Fruit fly (Drosophila melanogaster) whole organism, adult: Measurements from ENCODE around the gene CG32365.
A peak's percentile ranks its signal among the peaks of the same experiment; 100 is the strongest.

ENCODE experiments used
- CG11617 ChIP-seq: fragments of 200-800 bp; sonication (Bioruptor generic); optimal IDR thresholded peaks from 2 replicates; lab custom pipeline; 2017; ENCODE audit warnings: mild to moderate bottlenecking, missing biosample characterization, missing genetic modification reagents, missing genetic modification characterization
- CG12768 ChIP-seq: fragments of 200-800 bp; sonication (Bioruptor generic); optimal IDR thresholded peaks from 2 replicates; lab custom pipeline; 2017; ENCODE audit warnings: missing biosample characterization, missing genetic modification characterization, mild to moderate bottlenecking, moderate library complexity, missing genetic modification reagents
- CG14711 ChIP-seq: fragments of 200-800 bp; sonication (Bioruptor generic); optimal IDR thresholded peaks from 2 replicates; lab custom pipeline; 2018; ENCODE audit warnings: missing biosample characterization, mild to moderate bottlenecking, missing genetic modification characterization, moderate library complexity
- CG1620 ChIP-seq: fragments of 200-800 bp; sonication (Bioruptor generic); optimal IDR thresholded peaks from 2 replicates; lab custom pipeline; 2016; ENCODE audit warnings: missing biosample characterization, missing genetic modification characterization
- CG33017 ChIP-seq: fragments of 200-800 bp; sonication (Bioruptor generic); optimal IDR thresholded peaks from 2 replicates; lab custom pipeline; 2018; ENCODE audit warnings: missing biosample characterization, mild to moderate bottlenecking, missing genetic modification characterization, moderate library complexity
- CG5204 ChIP-seq: fragments of 200-800 bp; sonication (Bioruptor generic); optimal IDR thresholded peaks from 2 replicates; lab custom pipeline; 2016; ENCODE audit warnings: missing biosample characterization, missing genetic modification characterization
- CG7045 ChIP-seq: fragments of 200-800 bp; sonication (Bioruptor generic); optimal IDR thresholded peaks from 2 replicates; lab custom pipeline; 2017; ENCODE audit warnings: missing biosample characterization, mild to moderate bottlenecking, missing genetic modification characterization
- CG7101 ChIP-seq: fragments of 200-800 bp; sonication (Bioruptor generic); optimal IDR thresholded peaks from 2 replicates; lab custom pipeline; 2018; ENCODE audit warnings: missing biosample characterization, mild to moderate bottlenecking, missing genetic modification characterization, moderate library complexity
- Clk ChIP-seq: fragments of 200-800 bp; sonication (Bioruptor generic); optimal IDR thresholded peaks from 2 replicates; lab custom pipeline; 2017; ENCODE audit warnings: missing biosample characterization, missing genetic modification characterization
- Crg-1 ChIP-seq: fragments of 200-800 bp; sonication (Bioruptor generic); optimal IDR thresholded peaks from 2 replicates; lab custom pipeline; 2016; ENCODE audit warnings: missing biosample characterization, missing genetic modification characterization
- Hr96 ChIP-seq: fragments of 200-800 bp; sonication (Bioruptor generic); optimal IDR thresholded peaks from 2 replicates; lab custom pipeline; 2016; ENCODE audit warnings: missing biosample characterization, missing genetic modification characterization
- Mnt ChIP-seq: fragments of 200-800 bp; sonication (Bioruptor generic); optimal IDR thresholded peaks from 2 replicates; lab custom pipeline; 2016; ENCODE audit warnings: missing biosample characterization, mild to moderate bottlenecking, missing genetic modification characterization
- bab1 ChIP-seq: fragments of 200-800 bp; sonication (Bioruptor generic); optimal IDR thresholded peaks from 3 replicates; lab custom pipeline; 2019; ENCODE audit warnings: missing biosample characterization, mild to moderate bottlenecking, missing genetic modification characterization, moderate library complexity
- cic ChIP-seq: fragments of 200-800 bp; sonication (Bioruptor generic); optimal IDR thresholded peaks from 2 replicates; lab custom pipeline; 2017; ENCODE audit warnings: missing biosample characterization, mild to moderate bottlenecking, missing genetic modification characterization, moderate library complexity
- cnc ChIP-seq, 2 experiments: fragments of >200 bp; optimal IDR thresholded peaks; 2 replicates each; lab custom pipeline; 2017
- kay ChIP-seq: fragments of 200-800 bp; sonication (Bioruptor generic); peaks from one replicate; lab custom pipeline; 2016; ENCODE audit warnings: missing biosample characterization, missing genetic modification characterization, borderline replicate concordance
- ovo ChIP-seq: fragments of 200-800 bp; sonication (Bioruptor generic); optimal IDR thresholded peaks from 2 replicates; lab custom pipeline; 2016; ENCODE audit warnings: missing biosample characterization, missing genetic modification characterization
- pad ChIP-seq: fragments of 200-800 bp; sonication (Bioruptor generic); optimal IDR thresholded peaks from 3 replicates; lab custom pipeline; 2017; ENCODE audit warnings: missing biosample characterization, missing genetic modification characterization, mild to moderate bottlenecking, moderate library complexity, missing genetic modification reagents
- tj ChIP-seq: fragments of 200-800 bp; sonication (Bioruptor generic); optimal IDR thresholded peaks from 3 replicates; lab custom pipeline; 2017; ENCODE audit warnings: missing biosample characterization, mild to moderate bottlenecking, missing genetic modification characterization, moderate library complexity
- toe ChIP-seq: fragments of 200-800 bp; sonication (Bioruptor generic); optimal IDR thresholded peaks from 2 replicates; lab custom pipeline; 2016; ENCODE audit warnings: missing biosample characterization, missing genetic modification characterization

CG32365 gene

dm6 chr3L:7876367-7876703 lies 7.5 kb downstream of the CG32365 start:
- no peak for TF ChIP-seq Crg-1 (GFP tag; lab: Kevin White, UChicago)
- no peak for TF ChIP-seq cnc (optimal IDR thresholded peaks at IDR 0.05; lab: Kevin White, UChicago)
- no peak for TF ChIP-seq pad (GFP tag; lab: Kevin White, UChicago)
- TF ChIP-seq CG7045, result no peak
- no peak for TF ChIP-seq Clk (GFP tag; lab: Kevin White, UChicago)
- no peak for TF ChIP-seq ovo
- TF ChIP-seq bab1 (GFP tag; lab: Kevin White, UChicago), result no peak

- no peak for TF ChIP-seq CG7045
- no peak for TF ChIP-seq CG33017 (tag; lab: Kevin White, UChicago)
- no peak for TF ChIP-seq cnc (optimal IDR thresholded peaks at IDR 0.05; lab: Kevin White, UChicago)
- no peak for TF ChIP-seq CG11617
- TF ChIP-seq CG12768 (GFP tag; lab: Kevin White, UChicago), result no peak
- TF ChIP-seq Hr96 (GFP tag; lab: Kevin White, UChicago), result no peak
- no peak for TF ChIP-seq pad (GFP tag; lab: Kevin White, UChicago)
- no peak for TF ChIP-seq Crg-1 (GFP tag; lab: Kevin White, UChicago)
- TF ChIP-seq tj (GFP tag; lab: Kevin White, UChicago), result no peak
- TF ChIP-seq bab1 (GFP tag; lab: Kevin White, UChicago), result no peak
- TF ChIP-seq CG7101 (tag; lab: Kevin White, UChicago), result no peak
- no peak for TF ChIP-seq cic (GFP tag; lab: Kevin White, UChicago)
- TF ChIP-seq CG5204 (GFP tag; lab: Kevin White, UChicago), result no peak
- no peak for TF ChIP-seq Mnt
These were observed 8.6 kb downstream of the CG32365 start for dm6 chr3L:7877466-7877865.

dm6 chr3L:7879616-7880015 lies 10.8 kb downstream of the CG32365 start:
- TF ChIP-seq toe (GFP tag; lab: Kevin White, UChicago), result no peak
- no peak for TF ChIP-seq CG5204 (GFP tag; lab: Kevin White, UChicago)
- TF ChIP-seq tj (GFP tag; lab: Kevin White, UChicago), result peak; percentile 72

dm6 chr3L:7881127-7881526 lies 12.3 kb downstream of the CG32365 start:
- no peak for TF ChIP-seq Hr96 (GFP tag; lab: Kevin White, UChicago)
- TF ChIP-seq Clk (GFP tag; lab: Kevin White, UChicago), result no peak
- TF ChIP-seq toe (GFP tag; lab: Kevin White, UChicago), result no peak
- no peak for TF ChIP-seq ovo
- no peak for TF ChIP-seq CG7101 (tag; lab: Kevin White, UChicago)
- no peak for TF ChIP-seq pad (GFP tag; lab: Kevin White, UChicago)
- TF ChIP-seq tj (GFP tag; lab: Kevin White, UChicago), result no peak
- no peak for TF ChIP-seq CG5204 (GFP tag; lab: Kevin White, UChicago)
- TF ChIP-seq kay (GFP tag; lab: Kevin White, UChicago), result no peak
- TF ChIP-seq cnc (optimal IDR thresholded peaks at IDR 0.05; lab: Kevin White, UChicago), result no peak

- TF ChIP-seq CG5204 (GFP tag; lab: Kevin White, UChicago) (no peak), Hr96 (GFP tag; lab: Kevin White, UChicago) (no peak), Mnt (no peak), ovo (peak; percentile 1), CG33017 (tag; lab: Kevin White, UChicago) (peak; percentile 1), CG1620 (no peak), Crg-1 (GFP tag; lab: Kevin White, UChicago) (peak; percentile 14), tj (GFP tag; lab: Kevin White, UChicago) (no peak), CG11617 (peak; percentile 26), CG7101 (tag; lab: Kevin White, UChicago) (peak; percentile 46)
These were observed 13.3 kb downstream of the CG32365 start for dm6 chr3L:7882105-7882504.

- TF ChIP-seq cic (GFP tag; lab: Kevin White, UChicago) (no peak), cnc (optimal IDR thresholded peaks at IDR 0.05; lab: Kevin White, UChicago) (no peak)
These were observed 14.5 kb downstream of the CG32365 start for dm6 chr3L:7883298-7883697.

- TF ChIP-seq Crg-1 (GFP tag; lab: Kevin White, UChicago), result no peak
- TF ChIP-seq CG14711, result no peak
- TF ChIP-seq kay (GFP tag; lab: Kevin White, UChicago), result no peak
- TF ChIP-seq Hr96 (GFP tag; lab: Kevin White, UChicago), result no peak
- no peak for TF ChIP-seq cic (GFP tag; lab: Kevin White, UChicago)
These were observed 21.1 kb downstream of the CG32365 start for dm6 chr3L:7889976-7890375.

- TF ChIP-seq CG7101 (tag; lab: Kevin White, UChicago), result no peak
- TF ChIP-seq Crg-1 (GFP tag; lab: Kevin White, UChicago), result no peak
- TF ChIP-seq cic (GFP tag; lab: Kevin White, UChicago), result no peak
- no peak for TF ChIP-seq toe (GFP tag; lab: Kevin White, UChicago)
- TF ChIP-seq Mnt, result no peak
- TF ChIP-seq ovo, result no peak
- no peak for TF ChIP-seq CG11617
- TF ChIP-seq CG5204 (GFP tag; lab: Kevin White, UChicago), result no peak
- TF ChIP-seq CG7045, result no peak
- no peak for TF ChIP-seq CG33017 (tag; lab: Kevin White, UChicago)
- TF ChIP-seq CG12768 (GFP tag; lab: Kevin White, UChicago), result no peak
- TF ChIP-seq cnc (optimal IDR thresholded peaks at IDR 0.05; lab: Kevin White, UChicago), result no peak
- TF ChIP-seq tj (GFP tag; lab: Kevin White, UChicago), result no peak
- no peak for TF ChIP-seq CG1620
- no peak for TF ChIP-seq kay (GFP tag; lab: Kevin White, UChicago)
- no peak for TF ChIP-seq bab1 (GFP tag; lab: Kevin White, UChicago)
- TF ChIP-seq CG14711, result no peak
- TF ChIP-seq Clk (GFP tag; lab: Kevin White, UChicago), result no peak
- no peak for TF ChIP-seq Hr96 (GFP tag; lab: Kevin White, UChicago)
These were observed 21.7 kb downstream of the CG32365 start for dm6 chr3L:7890567-7890966.
